Fruit fly (Drosophila melanogaster): ENCODE measurements around the gene CG11381.

CG11381 gene

DNA sequence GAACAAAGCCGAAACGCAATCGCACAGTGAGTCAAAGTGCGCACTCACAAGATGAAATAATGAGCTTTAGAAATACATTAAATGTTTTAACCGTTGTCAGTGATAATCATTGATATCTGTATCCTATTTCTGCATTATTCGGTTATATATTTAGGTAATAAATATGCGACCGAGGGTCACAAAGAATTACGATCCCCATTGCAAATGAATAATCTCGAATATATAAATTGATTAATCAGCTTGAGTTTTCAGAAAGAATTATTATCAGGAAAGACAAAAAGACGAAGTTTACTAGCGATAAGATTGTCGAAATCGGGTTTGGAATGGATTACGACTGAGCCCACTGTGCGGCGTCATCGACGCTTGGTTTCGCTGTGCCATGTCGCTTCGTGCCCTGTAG is 32.6 kb upstream of the CG11381 start (continued):
- no peak for TF ChIP-seq cas (GFP tag; IDR thresholded peaks at IDR 0.05)
- peak; percentile 44 for TF ChIP-seq CG4424 (GFP tag; optimal IDR thresholded peaks at IDR 0.05)
- no peak for TF ChIP-seq B-H2 (GFP tag; optimal IDR thresholded peaks at IDR 0.05)
- TF ChIP-seq Fer3 (tag; optimal IDR thresholded peaks at IDR 0.05), result peak; percentile 43
- peak; percentile 1 for TF ChIP-seq Ssrp (tag; optimal IDR thresholded peaks at IDR 0.05)
- peak; percentile 4 for TF ChIP-seq CG16815 (GFP tag; optimal IDR thresholded peaks at IDR 0.05)
- peak; percentile 59 for TF ChIP-seq CG10543 (GFP tag; optimal IDR thresholded peaks at IDR 0.05)
- TF ChIP-seq CG34224 (GFP tag; IDR thresholded peaks at IDR 0.05; ENCODE audit: partially characterized antibody), result no peak
- peak; percentile 57 for TF ChIP-seq CG8924 (tag; optimal IDR thresholded peaks at IDR 0.05)
- TF ChIP-seq CG32532 (GFP tag; IDR thresholded peaks at IDR 0.05), result peak; percentile 34
- peak; percentile 35 for TF ChIP-seq CG10979 (tag; optimal IDR thresholded peaks at IDR 0.05)
- peak; percentile 39 for TF ChIP-seq Dek (tag; optimal IDR thresholded peaks at IDR 0.05)
- TF ChIP-seq D19B (GFP tag; optimal IDR thresholded peaks at IDR 0.05), result peak; percentile 37
- TF ChIP-seq ken (GFP tag; IDR thresholded peaks at IDR 0.05), result no peak
- TF ChIP-seq Sox100B (GFP tag; optimal IDR thresholded peaks at IDR 0.05), result peak; percentile 49
- peak; percentile 58 for TF ChIP-seq PHDP (tag; optimal IDR thresholded peaks at IDR 0.05)
- TF ChIP-seq CG34376 (GFP tag; optimal IDR thresholded peaks at IDR 0.05), result peak; percentile 47
- TF ChIP-seq nom (GFP tag; optimal IDR thresholded peaks at IDR 0.05), result peak; percentile 36
- peak; percentile 24 for TF ChIP-seq CG12155 (GFP tag; optimal IDR thresholded peaks at IDR 0.05)
- TF ChIP-seq Hr3 (GFP tag; optimal IDR thresholded peaks at IDR 0.05), result peak; percentile 28
- TF ChIP-seq CG1602 (GFP tag; optimal IDR thresholded peaks at IDR 0.05), result no peak
- TF ChIP-seq trh (GFP tag; optimal IDR thresholded peaks at IDR 0.05), result no peak
- TF ChIP-seq kay (GFP tag; optimal IDR thresholded peaks at IDR 0.05), result peak; percentile 27
- peak; percentile 8 for TF ChIP-seq Hand (GFP tag; optimal IDR thresholded peaks at IDR 0.05)
- TF ChIP-seq CG12942 (GFP tag; optimal IDR thresholded peaks at IDR 0.05), result peak; percentile 10
- 0 out of 2 replicates have a peak, but pooled peaks have one; percentile 40 for TF ChIP-seq Drgx (GFP tag; IDR thresholded peaks at IDR 0.05)
- peak; percentile 56 for TF ChIP-seq HHEX (GFP tag; optimal IDR thresholded peaks at IDR 0.05)
- TF ChIP-seq kni (GFP tag; optimal IDR thresholded peaks at IDR 0.05), result no peak
- no peak for TF ChIP-seq CG10431 (GFP tag; optimal IDR thresholded peaks at IDR 0.05)
- peak; percentile 71 for TF ChIP-seq CG11504 (tag; optimal IDR thresholded peaks at IDR 0.05)
- TF ChIP-seq Ets65A (GFP tag), result peak; percentile 60
- no peak for TF ChIP-seq amos (GFP tag; IDR thresholded peaks at IDR 0.05; ENCODE audit: partially characterized antibody)
- no peak for TF ChIP-seq hkb (optimal IDR thresholded peaks at IDR 0.05)
- 0 out of 2 replicates have a peak, but pooled peaks have one; percentile 40 for TF ChIP-seq hkb (GFP tag; IDR thresholded peaks at IDR 0.05)
- peak; percentile 72 for TF ChIP-seq gem (tag; optimal IDR thresholded peaks at IDR 0.05)
- TF ChIP-seq Scr (GFP tag; IDR thresholded peaks at IDR 0.05; ENCODE audit: partially characterized antibody), result no peak
- peak; percentile 48 for TF ChIP-seq CG1233 (GFP tag; optimal IDR thresholded peaks at IDR 0.05)
- TF ChIP-seq jigr1 (GFP tag; IDR thresholded peaks at IDR 0.05), result no peak
- TF ChIP-seq schlank (tag; optimal IDR thresholded peaks at IDR 0.05), result peak; percentile 19
- peak; percentile 51 for TF ChIP-seq CG18262 (tag; optimal IDR thresholded peaks at IDR 0.05)
- TF ChIP-seq fd3F (GFP tag; optimal IDR thresholded peaks at IDR 0.05), result peak; percentile 41
- TF ChIP-seq gfzf (GFP tag; optimal IDR thresholded peaks at IDR 0.05), result no peak
- TF ChIP-seq CG5180 (GFP tag; optimal IDR thresholded peaks at IDR 0.05), result no peak
- no peak for TF ChIP-seq CG10366 (GFP tag; IDR thresholded peaks at IDR 0.05)
- no peak for TF ChIP-seq chinmo (GFP tag; IDR thresholded peaks at IDR 0.05; ENCODE audit: partially characterized antibody)
- TF ChIP-seq CG10654 (GFP tag; optimal IDR thresholded peaks at IDR 0.05), result no peak
- 0 out of 2 replicates have a peak, but pooled peaks have one; percentile 15 for TF ChIP-seq al (GFP tag; IDR thresholded peaks at IDR 0.05)
- peak; percentile 93 for TF ChIP-seq sens (GFP tag)
- peak; percentile 8 for TF ChIP-seq vfl (GFP tag; optimal IDR thresholded peaks at IDR 0.05)
- TF ChIP-seq lov (optimal IDR thresholded peaks at IDR 0.05), result no peak
- TF ChIP-seq lov (GFP tag; IDR thresholded peaks at IDR 0.05), result no peak
